Worm (Caenorhabditis elegans): ENCODE results near the gene R02F11.10.

Gene R02F11.10

ce11 chrV:4823323-4823682 is 34.4 kb downstream of the R02F11.10 start, which contains the start of gene adss-1:
Gene adss-1 (minus strand): TSS chrV:4823423.
- TF ChIP-seq unc-39 (tag; optimal IDR thresholded peaks at IDR 0.05) (no peak), nfya-1 (tag; optimal IDR thresholded peaks at IDR 0.05; ENCODE audit: insufficient read depth) (no peak), snpc-4 (tag; optimal IDR thresholded peaks at IDR 0.05) (no peak), nhr-12 (tag; optimal IDR thresholded peaks at IDR 0.05) (no peak), daf-12 (tag; optimal IDR thresholded peaks at IDR 0.05) (no peak), nhr-23 (tag; optimal IDR thresholded peaks at IDR 0.05) (no peak), mml-1 (tag; optimal IDR thresholded peaks at IDR 0.05) (no peak), skn-1 (tag; optimal IDR thresholded peaks at IDR 0.05) (no peak), fkh-10 (GFP tag; optimal IDR thresholded peaks at IDR 0.05) (no peak), tbx-2 (tag; optimal IDR thresholded peaks at IDR 0.05) (no peak), ztf-4 (tag; optimal IDR thresholded peaks at IDR 0.05) (no peak), nhr-237 (tag; optimal IDR thresholded peaks at IDR 0.05) (no peak), fkh-2 (tag; optimal IDR thresholded peaks at IDR 0.05) (no peak), pqm-1 (tag; optimal IDR thresholded peaks at IDR 0.05) (no peak), nhr-67 (tag; optimal IDR thresholded peaks at IDR 0.05) (no peak), nhr-77 (tag; optimal IDR thresholded peaks at IDR 0.05) (no peak), pha-4 (tag; optimal IDR thresholded peaks at IDR 0.05) (no peak), ceh-16 (tag; optimal IDR thresholded peaks at IDR 0.05) (no peak)

- TF ChIP-seq ceh-28 (tag; optimal IDR thresholded peaks at IDR 0.05) (no peak), fkh-10 (GFP tag; optimal IDR thresholded peaks at IDR 0.05) (no peak), hmg-11 (tag; optimal IDR thresholded peaks at IDR 0.05) (no peak), tbx-2 (tag; optimal IDR thresholded peaks at IDR 0.05) (peak; percentile 24), lin-39 (tag; optimal IDR thresholded peaks at IDR 0.05) (no peak), daf-12 (tag; optimal IDR thresholded peaks at IDR 0.05) (no peak), fos-1 (tag; optimal IDR thresholded peaks at IDR 0.05) (no peak), egl-27 (tag; optimal IDR thresholded peaks at IDR 0.05) (no peak), nhr-76 (tag; optimal IDR thresholded peaks at IDR 0.05) (no peak), ceh-9 (tag; optimal IDR thresholded peaks at IDR 0.05) (no peak), skn-1 (tag; optimal IDR thresholded peaks at IDR 0.05) (no peak), aly-2 (tag; optimal IDR thresholded peaks at IDR 0.05) (peak; percentile 8), fkh-2 (tag; optimal IDR thresholded peaks at IDR 0.05) (no peak), pqm-1 (tag; optimal IDR thresholded peaks at IDR 0.05) (no peak), nhr-25 (tag; optimal IDR thresholded peaks at IDR 0.05) (no peak), ZK546.5 (tag; optimal IDR thresholded peaks at IDR 0.05) (no peak), lsy-12 (tag; optimal IDR thresholded peaks at IDR 0.05) (peak; percentile 74), nfya-1 (tag; optimal IDR thresholded peaks at IDR 0.05; ENCODE audit: insufficient read depth) (peak; percentile 5), nhr-11 (tag; optimal IDR thresholded peaks at IDR 0.05) (no peak), egl-5 (tag; optimal IDR thresholded peaks at IDR 0.05) (no peak), R02D3.7 (tag; optimal IDR thresholded peaks at IDR 0.05) (no peak), ztf-4 (tag; optimal IDR thresholded peaks at IDR 0.05) (peak; percentile 83), nhr-28 (tag; optimal IDR thresholded peaks at IDR 0.05) (no peak), nhr-12 (tag; optimal IDR thresholded peaks at IDR 0.05) (no peak), snpc-4 (tag; optimal IDR thresholded peaks at IDR 0.05) (no peak), ceh-16 (tag; optimal IDR thresholded peaks at IDR 0.05) (no peak), nhr-77 (tag; optimal IDR thresholded peaks at IDR 0.05) (no peak), mml-1 (tag; optimal IDR thresholded peaks at IDR 0.05) (no peak), unc-39 (tag; optimal IDR thresholded peaks at IDR 0.05) (no peak), mdl-1 (tag; optimal IDR thresholded peaks at IDR 0.05) (no peak), elt-3 (tag; optimal IDR thresholded peaks at IDR 0.05) (no peak), nhr-43 (tag; optimal IDR thresholded peaks at IDR 0.05; ENCODE audit: poor library complexity, severe bottlenecking) (peak; percentile 29), jun-1 (tag; optimal IDR thresholded peaks at IDR 0.05) (no peak), unc-62 (GFP tag; optimal IDR thresholded peaks at IDR 0.05) (no peak), nhr-237 (tag; optimal IDR thresholded peaks at IDR 0.05) (no peak), sea-2 (GFP tag; optimal IDR thresholded peaks at IDR 0.05) (no peak), ama-1 (optimal IDR thresholded peaks at IDR 0.05) (peak; percentile 90), elt-1 (tag; optimal IDR thresholded peaks at IDR 0.05) (no peak), elt-2 (tag; optimal IDR thresholded peaks at IDR 0.05) (peak; percentile 55), pha-4 (tag; optimal IDR thresholded peaks at IDR 0.05) (peak; percentile 30), eor-1 (tag; optimal IDR thresholded peaks at IDR 0.05) (no peak), nhr-67 (tag; optimal IDR thresholded peaks at IDR 0.05) (no peak), ztf-11 (tag; optimal IDR thresholded peaks at IDR 0.05) (no peak), nhr-23 (tag; optimal IDR thresholded peaks at IDR 0.05) (peak; percentile 49), ceh-82 (tag; optimal IDR thresholded peaks at IDR 0.05) (no peak), lin-15B (tag; optimal IDR thresholded peaks at IDR 0.05) (no peak), zag-1 (tag; optimal IDR thresholded peaks at IDR 0.05) (no peak)
These were observed 34.9 kb downstream of the R02F11.10 start for ce11 chrV:4823683-4824391.

All from whole organism, L3 larva.